Fruit fly (Drosophila melanogaster): Measurements from ENCODE around the gene HGTX.

HGTX gene

dm6 chr3L:14544987-14545943, 54.1 kb downstream of the HGTX start (continued):
- no peak for TF ChIP-seq Hand (GFP tag; optimal IDR thresholded peaks at IDR 0.05)
- peak; percentile 43 for TF ChIP-seq Hmr (GFP tag; optimal IDR thresholded peaks at IDR 0.05)
- TF ChIP-seq Usf (GFP tag; optimal IDR thresholded peaks at IDR 0.05) = no peak
- no peak for TF ChIP-seq CG16863 (GFP tag; optimal IDR thresholded peaks at IDR 0.05)
- peak; percentile 36 for TF ChIP-seq CG13296 (GFP tag; optimal IDR thresholded peaks at IDR 0.05)
- TF ChIP-seq nom (GFP tag; optimal IDR thresholded peaks at IDR 0.05) = no peak
- TF ChIP-seq CG6813 (GFP tag; optimal IDR thresholded peaks at IDR 0.05) = peak; percentile 34
- TF ChIP-seq tup (GFP tag; optimal IDR thresholded peaks at IDR 0.05) = no peak
- TF ChIP-seq HLH3B (GFP tag; IDR thresholded peaks at IDR 0.05) = 0 out of 2 replicates have a peak, but pooled peaks have one; percentile 25
- TF ChIP-seq CoRest (tag; optimal IDR thresholded peaks at IDR 0.05) = peak; percentile 66
- TF ChIP-seq ci (GFP tag; IDR thresholded peaks at IDR 0.05) = 0 out of 3 replicates have a peak, but pooled peaks have one; percentile 41
- no peak for TF ChIP-seq CG10959 (GFP tag; IDR thresholded peaks at IDR 0.05)
- no peak for TF ChIP-seq CG31224 (GFP tag; IDR thresholded peaks at IDR 0.05)
- no peak for TF ChIP-seq C15 (GFP tag; IDR thresholded peaks at IDR 0.05)
- no peak; the same call in 1 of the 2 replicates for TF ChIP-seq CG6272 (GFP tag; IDR thresholded peaks at IDR 0.05)
- peak; percentile 40 for TF ChIP-seq sug (tag; optimal IDR thresholded peaks at IDR 0.05)
- TF ChIP-seq phol (tag; optimal IDR thresholded peaks at IDR 0.05) = peak; percentile 74
- TF ChIP-seq CG17385 (GFP tag; optimal IDR thresholded peaks at IDR 0.05) = peak; percentile 48
- peak; percentile 56 for TF ChIP-seq MTF-1 (GFP tag; optimal IDR thresholded peaks at IDR 0.05; ENCODE audit: borderline replicate concordance)
- peak; percentile 15 for TF ChIP-seq Fer3 (tag; optimal IDR thresholded peaks at IDR 0.05)
- TF ChIP-seq Atf3 (GFP tag; optimal IDR thresholded peaks at IDR 0.05) = no peak
- TF ChIP-seq slou (GFP tag; optimal IDR thresholded peaks at IDR 0.05) = no peak
- 0 out of 2 replicates have a peak, but pooled peaks have one; percentile 28 for TF ChIP-seq CG11696 (GFP tag; IDR thresholded peaks at IDR 0.05)
- TF ChIP-seq usp (GFP tag; optimal IDR thresholded peaks at IDR 0.05) = no peak
- no peak for TF ChIP-seq gro (GFP tag; optimal IDR thresholded peaks at IDR 0.05)
- TF ChIP-seq vnd (GFP tag; IDR thresholded peaks at IDR 0.05; ENCODE audit: partially characterized antibody) = no peak
- TF ChIP-seq CG30020 (tag; optimal IDR thresholded peaks at IDR 0.05) = no peak
- TF ChIP-seq Tbp (GFP tag; optimal IDR thresholded peaks at IDR 0.05) = no peak
- 0 out of 2 replicates have a peak, but pooled peaks have one; percentile 17 for TF ChIP-seq E2f1 (GFP tag; IDR thresholded peaks at IDR 0.05)
- TF ChIP-seq mld (GFP tag; IDR thresholded peaks at IDR 0.05; ENCODE audit: partially characterized antibody) = no peak
- 0 out of 2 replicates have a peak, but pooled peaks have one; percentile 16 for TF ChIP-seq peb (GFP tag; IDR thresholded peaks at IDR 0.05)
- no peak for TF ChIP-seq gt (GFP tag; IDR thresholded peaks at IDR 0.05)
- TF ChIP-seq CG12104 (GFP tag; optimal IDR thresholded peaks at IDR 0.05) = peak; percentile 44
- TF ChIP-seq Meics (GFP tag; optimal IDR thresholded peaks at IDR 0.05) = peak; percentile 52
- no peak for TF ChIP-seq Myb (GFP tag; optimal IDR thresholded peaks at IDR 0.05)
- peak; percentile 6 for TF ChIP-seq CG3163 (GFP tag; optimal IDR thresholded peaks at IDR 0.05)
- no peak for TF ChIP-seq cad (GFP tag; optimal IDR thresholded peaks at IDR 0.05)
- TF ChIP-seq bigmax (GFP tag; optimal IDR thresholded peaks at IDR 0.05) = no peak
- no peak for TF ChIP-seq Lpt (GFP tag; optimal IDR thresholded peaks at IDR 0.05)
- no peak for TF ChIP-seq disco-r (GFP tag; optimal IDR thresholded peaks at IDR 0.05)
- TF ChIP-seq Deaf1 (tag; optimal IDR thresholded peaks at IDR 0.05) = peak; percentile 29
- no peak for TF ChIP-seq psq (GFP tag; optimal IDR thresholded peaks at IDR 0.05)
- TF ChIP-seq knrl (GFP tag; IDR thresholded peaks at IDR 0.05; ENCODE audit: partially characterized antibody) = no peak
- no peak for TF ChIP-seq hb (GFP tag; IDR thresholded peaks at IDR 0.05; ENCODE audit: partially characterized antibody)
- TF ChIP-seq CG8388 (GFP tag; optimal IDR thresholded peaks at IDR 0.05) = peak; percentile 44
- TF ChIP-seq lov (optimal IDR thresholded peaks at IDR 0.05) = no peak
- no peak for TF ChIP-seq lov (GFP tag; IDR thresholded peaks at IDR 0.05)
- TF ChIP-seq Six4 (GFP tag; optimal IDR thresholded peaks at IDR 0.05) = peak; percentile 23
- TF ChIP-seq CG31365 (tag; optimal IDR thresholded peaks at IDR 0.05) = no peak
